Worm (Caenorhabditis elegans) whole organism, L2 larva: Measurements from ENCODE around the gene C45E5.1.

Source experiments
- C34F6.9 ChIP-seq: fragments of 150-350 bp; optimal IDR thresholded peaks from 2 replicates; lab custom pipeline; 2014; ENCODE audit warnings: missing biosample characterization, missing genetic modification characterization
- F13H6.1 ChIP-seq: sonication (generic microtip); optimal IDR thresholded peaks from 2 replicates; lab custom pipeline; 2016; ENCODE audit warnings: missing genetic modification characterization, missing compliant biosample characterization
- Y55F3AM.14 ChIP-seq: fragments of 200-800 bp; sonication (Bioruptor generic); optimal IDR thresholded peaks from 2 replicates; lab custom pipeline; 2018; ENCODE audit warnings: mild to moderate bottlenecking, missing genetic modification characterization, missing compliant biosample characterization
- ZK546.5 ChIP-seq: sonication (generic microtip); optimal IDR thresholded peaks from 2 replicates; lab custom pipeline; 2017; ENCODE audit warnings: missing biosample characterization, missing genetic modification characterization
- alr-1 ChIP-seq: fragments of 150-350 bp; optimal IDR thresholded peaks from 2 replicates; lab custom pipeline; 2014; ENCODE audit warnings: missing biosample characterization, missing genetic modification characterization
- aly-2 ChIP-seq: fragments of 150-350 bp; optimal IDR thresholded peaks from 2 replicates; lab custom pipeline; 2014; ENCODE audit warnings: missing biosample characterization, missing genetic modification characterization
- ama-1 ChIP-seq: fragments of 150-350 bp; optimal IDR thresholded peaks from 2 replicates; lab custom pipeline; 2018; ENCODE audit warnings: inconsistent platforms
- blmp-1 ChIP-seq: sonication (generic microtip); optimal IDR thresholded peaks from 2 replicates; lab custom pipeline; 2017; ENCODE audit warnings: missing genetic modification characterization, mild to moderate bottlenecking, missing compliant biosample characterization, antibody characterized with exemption, moderate library complexity; ENCODE audit not compliant: insufficient read depth
- ceh-16 ChIP-seq: fragments of 150-350 bp; optimal IDR thresholded peaks from 2 replicates; lab custom pipeline; 2014; ENCODE audit warnings: missing biosample characterization, missing genetic modification characterization
- ceh-82 ChIP-seq: fragments of 150-350 bp; optimal IDR thresholded peaks from 2 replicates; lab custom pipeline; 2014; ENCODE audit warnings: missing biosample characterization, missing genetic modification characterization
- dmd-4 ChIP-seq: sonication (generic microtip); optimal IDR thresholded peaks from 2 replicates; lab custom pipeline; 2017; ENCODE audit warnings: missing biosample characterization, missing genetic modification characterization
- egl-27 ChIP-seq: sonication (generic microtip); optimal IDR thresholded peaks from 3 replicates; lab custom pipeline; 2017; ENCODE audit warnings: missing biosample characterization, missing genetic modification reagents, missing genetic modification characterization
- elt-1 ChIP-seq: fragments of 150-350 bp; optimal IDR thresholded peaks from 2 replicates; lab custom pipeline; 2014; ENCODE audit warnings: missing biosample characterization, missing genetic modification characterization
- elt-3 ChIP-seq: sonication (generic microtip); optimal IDR thresholded peaks from 2 replicates; lab custom pipeline; 2017; ENCODE audit warnings: missing biosample characterization, missing genetic modification characterization
- fos-1 ChIP-seq: fragments of 150-350 bp; optimal IDR thresholded peaks from 2 replicates; lab custom pipeline; 2014; ENCODE audit warnings: missing biosample characterization, missing genetic modification characterization
- gmeb-1 ChIP-seq: fragments of 150-350 bp; optimal IDR thresholded peaks from 2 replicates; lab custom pipeline; 2014; ENCODE audit warnings: missing biosample characterization, missing genetic modification characterization
- lin-11 ChIP-seq: fragments of 150-350 bp; sonication (generic microtip); optimal IDR thresholded peaks from 2 replicates; lab custom pipeline; 2014; ENCODE audit warnings: missing biosample characterization, missing genetic modification characterization, inconsistent platforms, mixed read lengths
- mab-5 ChIP-seq: fragments of 150-350 bp; optimal IDR thresholded peaks from 2 replicates; lab custom pipeline; 2014; ENCODE audit warnings: missing biosample characterization, missing genetic modification characterization
- mdl-1 ChIP-seq, 2 experiments: fragments of 150-350 bp in 1 of 2; sonication (generic microtip) in 1 of 2; optimal IDR thresholded peaks; 2 replicates each; lab custom pipeline; 2017; ENCODE audit warnings: missing biosample characterization in 2 of 2, missing genetic modification characterization in 2 of 2
- nhr-10 ChIP-seq: sonication (generic microtip); optimal IDR thresholded peaks from 2 replicates; lab custom pipeline; 2017; ENCODE audit warnings: missing biosample characterization, missing genetic modification characterization
- nhr-11 ChIP-seq: fragments of 150-350 bp; optimal IDR thresholded peaks from 2 replicates; lab custom pipeline; 2014; ENCODE audit warnings: missing biosample characterization, missing genetic modification characterization
- nhr-12 ChIP-seq: fragments of 150-350 bp; optimal IDR thresholded peaks from 2 replicates; lab custom pipeline; 2014; ENCODE audit warnings: missing biosample characterization, missing genetic modification characterization
- nhr-129 ChIP-seq: fragments of 150-350 bp; optimal IDR thresholded peaks from 2 replicates; lab custom pipeline; 2014; ENCODE audit warnings: missing biosample characterization, missing genetic modification characterization
- nhr-21 ChIP-seq: fragments of 150-350 bp; optimal IDR thresholded peaks from 2 replicates; lab custom pipeline; 2014; ENCODE audit warnings: missing biosample characterization, missing genetic modification characterization
- nhr-23 ChIP-seq: fragments of 150-350 bp; optimal IDR thresholded peaks from 2 replicates; lab custom pipeline; 2014; ENCODE audit warnings: missing biosample characterization, missing genetic modification reagents, missing genetic modification characterization
- nhr-25 ChIP-seq: fragments of 150-350 bp; sonication (generic microtip); optimal IDR thresholded peaks from 3 replicates; lab custom pipeline; 2014; ENCODE audit warnings: missing biosample characterization, missing genetic modification characterization
- nhr-6 ChIP-seq: fragments of 150-350 bp; optimal IDR thresholded peaks from 2 replicates; lab custom pipeline; 2014; ENCODE audit warnings: missing biosample characterization, missing genetic modification characterization
- nhr-77 ChIP-seq: fragments of 150-350 bp; optimal IDR thresholded peaks from 2 replicates; lab custom pipeline; 2014; ENCODE audit warnings: missing biosample characterization, missing genetic modification characterization
- peb-1 ChIP-seq: fragments of 150-350 bp; optimal IDR thresholded peaks from 2 replicates; lab custom pipeline; 2014; ENCODE audit warnings: missing biosample characterization, missing genetic modification characterization
- sem-4 ChIP-seq: fragments of 150-350 bp; optimal IDR thresholded peaks from 2 replicates; lab custom pipeline; 2014; ENCODE audit warnings: missing biosample characterization, missing genetic modification reagents, missing genetic modification characterization
- skn-1 ChIP-seq: sonication (generic microtip); optimal IDR thresholded peaks from 2 replicates; lab custom pipeline; 2017; ENCODE audit warnings: missing biosample characterization, missing genetic modification characterization
- sma-3 ChIP-seq: sonication (generic microtip); optimal IDR thresholded peaks from 2 replicates; lab custom pipeline; 2016; ENCODE audit warnings: missing genetic modification reagents, missing genetic modification characterization, missing compliant biosample characterization
- sma-9 ChIP-seq, 2 experiments: fragments of 150-350 bp in 1 of 2; sonication (generic microtip) in 1 of 2; optimal IDR thresholded peaks; 2 replicates each; lab custom pipeline; 2014 to 2016; ENCODE audit warnings: missing genetic modification characterization in 2 of 2, mild to moderate bottlenecking in 1 of 2, missing biosample characterization in 1 of 2, missing compliant biosample characterization in 1 of 2, missing genetic modification reagents in 1 of 2, moderate library complexity in 1 of 2
- snpc-4 ChIP-seq: fragments of 150-350 bp; optimal IDR thresholded peaks from 2 replicates; lab custom pipeline; 2014; ENCODE audit warnings: missing biosample characterization, missing genetic modification characterization
- unc-39 ChIP-seq: fragments of 150-350 bp; optimal IDR thresholded peaks from 2 replicates; lab custom pipeline; 2014; ENCODE audit warnings: missing biosample characterization, missing genetic modification characterization
- unc-62 ChIP-seq: fragments of 150-350 bp; optimal IDR thresholded peaks from 2 replicates; lab custom pipeline; 2014; ENCODE audit warnings: missing biosample characterization, missing genetic modification reagents, missing genetic modification characterization
- ztf-1 ChIP-seq: fragments of 200-800 bp; sonication (Bioruptor generic); conservative IDR thresholded peaks from 2 replicates; pipeline ENCODE4 v1.3.6; 2022; ENCODE audit warnings: missing genetic modification characterization, missing compliant biosample characterization
- ztf-11 ChIP-seq: sonication (generic microtip); optimal IDR thresholded peaks from 2 replicates; lab custom pipeline; 2017; ENCODE audit warnings: missing biosample characterization, missing genetic modification characterization
- ztf-4 ChIP-seq: fragments of 150-350 bp; optimal IDR thresholded peaks from 2 replicates; lab custom pipeline; 2014; ENCODE audit warnings: missing biosample characterization, missing genetic modification characterization

The C45E5.1 gene

DNA sequence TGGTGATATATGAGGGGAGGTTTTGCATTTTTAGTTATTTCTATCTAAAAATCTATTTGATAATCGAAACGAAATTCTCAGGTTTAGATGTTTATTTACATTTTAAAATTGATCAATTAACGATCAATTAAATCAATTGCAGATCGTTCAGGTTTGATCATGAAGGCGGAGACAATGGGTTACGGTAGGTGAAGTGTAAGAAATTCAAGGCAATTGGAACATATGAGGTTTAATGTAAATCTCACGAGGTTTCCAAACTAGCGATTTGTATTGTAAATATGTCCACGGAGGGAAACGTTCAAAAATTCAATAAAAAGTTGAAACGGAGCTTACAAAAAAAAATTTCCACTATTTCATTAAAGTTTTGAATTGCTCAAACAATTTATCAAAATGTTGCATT lies 35.3 kb downstream of the C45E5.1 start:
- no peak for TF ChIP-seq nhr-6 (tag; lab: Kevin White, UChicago)

DNA sequence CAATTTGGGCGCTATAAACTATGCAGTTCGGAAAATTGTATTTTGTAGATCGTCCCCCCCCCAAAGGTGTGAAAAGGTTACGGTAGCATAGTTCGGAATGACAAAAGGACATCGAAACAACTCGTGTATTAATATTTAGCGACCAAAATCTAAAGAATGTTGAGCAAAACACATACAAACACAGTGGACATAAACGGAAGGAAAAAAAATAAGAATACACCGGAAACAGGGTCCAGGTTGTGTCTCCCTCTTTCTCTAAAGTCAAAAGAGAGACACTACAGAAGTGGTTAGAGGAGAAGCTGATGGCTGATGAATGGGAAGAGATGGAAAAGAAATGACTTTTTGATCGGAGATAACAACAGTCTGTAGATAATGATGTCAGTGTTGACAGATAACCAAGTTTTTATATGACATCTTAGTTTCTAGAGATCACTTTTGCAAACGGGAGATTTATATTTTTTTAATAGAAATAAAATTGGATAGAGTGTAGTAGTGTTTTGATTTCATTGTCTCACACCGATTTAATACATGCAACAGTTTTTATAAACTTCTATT lies 36.1 kb downstream of the C45E5.1 start:
- TF ChIP-seq nhr-25 (tag; lab: Kevin White, UChicago) (peak; percentile 28), nhr-21 (tag; lab: Kevin White, UChicago) (peak; percentile 33), mdl-1 (tag; optimal IDR thresholded peaks at IDR 0.05; lab: Kevin White, UChicago) (no peak), lin-11 (tag; lab: Kevin White, UChicago) (no peak), nhr-77 (tag; lab: Kevin White, UChicago) (no peak), unc-39 (tag; lab: Kevin White, UChicago) (no peak), nhr-12 (tag; lab: Kevin White, UChicago) (no peak), nhr-11 (tag; lab: Kevin White, UChicago) (no peak), dmd-4 (tag; lab: Kevin White, UChicago) (no peak), aly-2 (tag; lab: Kevin White, UChicago) (no peak), ztf-11 (tag; lab: Kevin White, UChicago) (no peak), blmp-1 (tag; lab: Kevin White, UChicago) (peak; percentile 15), snpc-4 (no peak), egl-27 (tag; lab: Kevin White, UChicago) (peak; percentile 66), ztf-4 (tag; lab: Kevin White, UChicago) (no peak), nhr-23 (tag; lab: Kevin White, UChicago) (no peak), C34F6.9 (tag; lab: Kevin White, UChicago) (no peak), sma-9 (GFP tag; optimal IDR thresholded peaks at IDR 0.05; lab: Kevin White, UChicago) (peak; percentile 37), sma-9 (tag; optimal IDR thresholded peaks at IDR 0.05; lab: Kevin White, UChicago) (no peak), mab-5 (tag; lab: Kevin White, UChicago) (no peak), ztf-1 (GFP tag; lab: Robert Waterston, UW) (no peak), alr-1 (tag; lab: Kevin White, UChicago) (no peak), ceh-82 (tag; lab: Kevin White, UChicago) (no peak), nhr-6 (tag; lab: Kevin White, UChicago) (no peak), skn-1 (tag; lab: Kevin White, UChicago) (no peak), ZK546.5 (tag; lab: Kevin White, UChicago) (no peak), F13H6.1 (tag; lab: Kevin White, UChicago) (no peak), nhr-129 (tag; lab: Kevin White, UChicago) (no peak), unc-62 (GFP tag; lab: Kevin White, UChicago) (no peak), elt-3 (tag; lab: Kevin White, UChicago) (no peak), sem-4 (no peak), elt-1 (no peak), Y55F3AM.14 (GFP tag; lab: Kevin White, UChicago) (no peak), fos-1 (no peak), ceh-16 (tag; lab: Kevin White, UChicago) (no peak), peb-1 (no peak), nhr-10 (no peak)

DNA sequence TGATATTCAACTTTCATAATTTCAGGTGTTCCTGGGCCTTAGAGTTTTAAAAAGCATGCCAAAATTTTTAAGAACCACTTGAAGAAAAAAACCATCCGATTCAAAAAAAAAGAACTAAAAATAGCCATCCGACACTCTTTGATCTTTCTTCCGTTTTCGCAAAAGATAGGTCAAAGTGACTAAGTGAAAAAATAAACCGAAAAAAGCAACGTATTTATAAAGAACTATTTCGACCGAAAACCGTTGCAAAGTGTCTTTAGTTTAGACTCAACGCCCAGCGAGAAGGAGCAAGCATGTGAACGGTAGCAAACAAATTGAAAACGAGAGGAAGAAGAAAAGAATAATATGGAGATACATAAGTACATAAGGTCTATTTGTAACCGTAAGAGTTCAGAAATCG lies 39.5 kb downstream of the C45E5.1 start:
- TF ChIP-seq dmd-4 (tag; lab: Kevin White, UChicago) = no peak
- TF ChIP-seq nhr-6 (tag; lab: Kevin White, UChicago) = no peak
- TF ChIP-seq ceh-16 (tag; lab: Kevin White, UChicago) = no peak
- no peak for TF ChIP-seq ztf-4 (tag; lab: Kevin White, UChicago)
- no peak for TF ChIP-seq sma-3 (GFP tag; lab: Kevin White, UChicago)
- no peak for TF ChIP-seq peb-1
- TF ChIP-seq snpc-4 = no peak
- TF ChIP-seq mdl-1 (tag; optimal IDR thresholded peaks at IDR 0.05; lab: Kevin White, UChicago) = no peak
- no peak for TF ChIP-seq ZK546.5 (tag; lab: Kevin White, UChicago)
- TF ChIP-seq gmeb-1 = no peak
- TF ChIP-seq aly-2 (tag; lab: Kevin White, UChicago) = no peak
- no peak for TF ChIP-seq ama-1 (lab: Kevin White, UChicago)
- TF ChIP-seq Y55F3AM.14 (GFP tag; lab: Kevin White, UChicago) = no peak
- no peak for TF ChIP-seq nhr-12 (tag; lab: Kevin White, UChicago)
- TF ChIP-seq F13H6.1 (tag; lab: Kevin White, UChicago) = no peak
- TF ChIP-seq blmp-1 (tag; lab: Kevin White, UChicago) = no peak
- no peak for TF ChIP-seq unc-62 (GFP tag; lab: Kevin White, UChicago)
